Fruit fly (Drosophila melanogaster) whole organism, embryonic: ENCODE data around the gene und.

ENCODE experiments used
- BtbVII ChIP-seq: fragments of 200-800 bp; sonication (Bioruptor generic); optimal IDR thresholded peaks from 3 replicates; lab custom pipeline; 2017; ENCODE audit warnings: missing biosample characterization, mild to moderate bottlenecking, missing genetic modification characterization
- CG10209 ChIP-seq: fragments of 200-800 bp; sonication (Bioruptor generic); optimal IDR thresholded peaks from 3 replicates; lab custom pipeline; 2017; ENCODE audit warnings: missing biosample characterization, mild to moderate bottlenecking, missing genetic modification characterization, missing genetic modification reagents
- CG1024 ChIP-seq: fragments of 200-800 bp; sonication (Bioruptor generic); IDR thresholded peaks from 2 replicates; pipeline ENCODE4 v1.3.6; 2022; ENCODE audit warnings: missing biosample characterization, missing genetic modification characterization
- CG10565 ChIP-seq: fragments of 200-800 bp; sonication (Bioruptor generic); optimal IDR thresholded peaks from 3 replicates; lab custom pipeline; 2016; ENCODE audit warnings: missing biosample characterization, mild to moderate bottlenecking, missing genetic modification characterization
- CG10654 ChIP-seq: fragments of 200-800 bp; sonication (Bioruptor generic); optimal IDR thresholded peaks from 2 replicates; lab custom pipeline; 2016; ENCODE audit warnings: missing biosample characterization, missing genetic modification characterization
- CG11247 ChIP-seq: fragments of 200-800 bp; sonication (Bioruptor generic); IDR thresholded peaks from 2 replicates; pipeline ENCODE4 v1.3.6; 2022; ENCODE audit warnings: missing biosample characterization, missing genetic modification characterization
- CG11456 ChIP-seq: fragments of 200-800 bp; sonication (Bioruptor generic); IDR thresholded peaks from 3 replicates; pipeline ENCODE4 v1.3.6; 2022; ENCODE audit warnings: missing biosample characterization, missing genetic modification characterization
- CG15696 ChIP-seq: fragments of 200-800 bp; sonication (Bioruptor generic); optimal IDR thresholded peaks from 2 replicates; lab custom pipeline; 2019; ENCODE audit warnings: missing biosample characterization, mild to moderate bottlenecking, missing genetic modification characterization, moderate library complexity
- CG17328 ChIP-seq: fragments of 200-800 bp; sonication (Bioruptor generic); IDR thresholded peaks from 2 replicates; pipeline ENCODE4 v1.3.6; 2022; ENCODE audit warnings: missing biosample characterization, missing genetic modification characterization
- CG17359 ChIP-seq: fragments of 200-800 bp; sonication (Bioruptor generic); optimal IDR thresholded peaks from 3 replicates; lab custom pipeline; 2018; ENCODE audit warnings: missing biosample characterization, mild to moderate bottlenecking, missing genetic modification characterization, moderate library complexity
- CG18599 ChIP-seq: fragments of 200-800 bp; sonication (Bioruptor generic); optimal IDR thresholded peaks from 3 replicates; lab custom pipeline; 2017; ENCODE audit warnings: missing biosample characterization, missing genetic modification characterization, mild to moderate bottlenecking, moderate library complexity, missing genetic modification reagents
- CG2875 ChIP-seq: fragments of 200-800 bp; sonication (Bioruptor generic); optimal IDR thresholded peaks from 2 replicates; lab custom pipeline; 2017; ENCODE audit warnings: missing biosample characterization, mild to moderate bottlenecking, missing genetic modification characterization, missing genetic modification reagents
- CG30020 ChIP-seq: fragments of 200-800 bp; optimal IDR thresholded peaks from 2 replicates; lab custom pipeline; 2019; ENCODE audit warnings: missing biosample characterization, mild to moderate bottlenecking, missing genetic modification characterization, moderate library complexity
- CG30403 ChIP-seq: fragments of 200-800 bp; sonication (Bioruptor generic); optimal IDR thresholded peaks from 3 replicates; lab custom pipeline; 2016; ENCODE audit warnings: missing biosample characterization, missing genetic modification characterization
- CG31224 ChIP-seq: fragments of 200-800 bp; sonication (Bioruptor generic); IDR thresholded peaks from 2 replicates; pipeline ENCODE4 v1.3.6; 2022; ENCODE audit warnings: missing biosample characterization, missing genetic modification characterization
- CG31388 ChIP-seq: fragments of 200-800 bp; sonication (Bioruptor generic); optimal IDR thresholded peaks from 2 replicates; lab custom pipeline; 2016; ENCODE audit warnings: missing biosample characterization, missing genetic modification characterization
- CG32767 ChIP-seq: fragments of 200-800 bp; sonication (Bioruptor generic); IDR thresholded peaks from 2 replicates; pipeline ENCODE4 v1.3.6; 2022; ENCODE audit warnings: missing biosample characterization, missing genetic modification characterization
- CG4282 ChIP-seq: fragments of 200-800 bp; sonication (Bioruptor generic); optimal IDR thresholded peaks from 2 replicates; lab custom pipeline; 2016; ENCODE audit warnings: missing biosample characterization, missing genetic modification characterization
- CG7271 ChIP-seq: fragments of 200-800 bp; sonication (Bioruptor generic); optimal IDR thresholded peaks from 2 replicates; lab custom pipeline; 2018; ENCODE audit warnings: missing biosample characterization, mild to moderate bottlenecking, missing genetic modification characterization, moderate library complexity
- CG7928 ChIP-seq: fragments of 200-800 bp; sonication (Bioruptor generic); optimal IDR thresholded peaks from 2 replicates; lab custom pipeline; 2017; ENCODE audit warnings: missing biosample characterization, mild to moderate bottlenecking, missing genetic modification characterization
- CG9437 ChIP-seq: fragments of 200-800 bp; sonication (Bioruptor generic); optimal IDR thresholded peaks from 2 replicates; lab custom pipeline; 2018; ENCODE audit warnings: missing biosample characterization, mild to moderate bottlenecking, missing genetic modification characterization
- CG9797 ChIP-seq: fragments of 200-800 bp; sonication (Bioruptor generic); optimal IDR thresholded peaks from 3 replicates; lab custom pipeline; 2018; ENCODE audit warnings: missing biosample characterization, mild to moderate bottlenecking, missing genetic modification characterization
- Camta ChIP-seq: fragments of 200-800 bp; sonication (Bioruptor generic); optimal IDR thresholded peaks from 2 replicates; lab custom pipeline; 2016; ENCODE audit warnings: missing biosample characterization, missing genetic modification characterization
- Chrac-16 ChIP-seq: fragments of 200-800 bp; sonication (Bioruptor generic); optimal IDR thresholded peaks from 3 replicates; lab custom pipeline; 2016; ENCODE audit warnings: missing biosample characterization, missing genetic modification characterization
- Dp ChIP-seq: fragments of 200-800 bp; sonication (Bioruptor generic); optimal IDR thresholded peaks from 2 replicates; lab custom pipeline; 2018; ENCODE audit warnings: missing biosample characterization, mild to moderate bottlenecking, missing genetic modification characterization, moderate library complexity
- Elba2 ChIP-seq: fragments of 200-800 bp; sonication (Bioruptor generic); optimal IDR thresholded peaks from 3 replicates; lab custom pipeline; 2016; ENCODE audit warnings: missing biosample characterization, missing genetic modification characterization
- HmgZ ChIP-seq: fragments of 200-800 bp; sonication (Bioruptor generic); optimal IDR thresholded peaks from 2 replicates; lab custom pipeline; 2018; ENCODE audit warnings: missing biosample characterization, mild to moderate bottlenecking, missing genetic modification characterization
- Lpt ChIP-seq: fragments of >200 bp; optimal IDR thresholded peaks from 2 replicates; lab custom pipeline; 2018; ENCODE audit warnings: missing biosample characterization, missing genetic modification characterization
- MBD-R2 ChIP-seq: fragments of 200-800 bp; sonication (Bioruptor generic); IDR thresholded peaks from 2 replicates; pipeline ENCODE4 v1.3.6; 2022; ENCODE audit warnings: missing biosample characterization, missing genetic modification characterization
- Mad ChIP-seq: fragments of 200-800 bp; sonication (Bioruptor generic); optimal IDR thresholded peaks from 2 replicates; lab custom pipeline; 2016; ENCODE audit warnings: missing biosample characterization, missing genetic modification characterization
- Oaz ChIP-seq: fragments of 200-800 bp; sonication (Bioruptor generic); IDR thresholded peaks from 2 replicates; pipeline ENCODE4 v1.3.6; 2022; ENCODE audit warnings: missing biosample characterization, missing genetic modification characterization
- Trl ChIP-seq, 3 experiments: fragments of >200 bp in 2 of 3; fragments of 200-800 bp in 1 of 3; sonication (Bioruptor generic) in 1 of 3; optimal IDR thresholded peaks; 2 replicates in 1 of 3; 3 replicates in 2 of 3; lab custom pipeline; 2016 to 2017; ENCODE audit warnings: missing biosample characterization in 1 of 3, missing genetic modification characterization in 1 of 3
- bab2 ChIP-seq: fragments of 200-800 bp; sonication (Bioruptor generic); optimal IDR thresholded peaks from 2 replicates; lab custom pipeline; 2016; ENCODE audit warnings: missing biosample characterization, missing genetic modification characterization
- btn ChIP-seq: fragments of 200-800 bp; sonication (Bioruptor generic); optimal IDR thresholded peaks from 2 replicates; lab custom pipeline; 2016; ENCODE audit warnings: missing biosample characterization, missing genetic modification characterization
- cg ChIP-seq: fragments of 200-800 bp; sonication (Bioruptor generic); optimal IDR thresholded peaks from 3 replicates; lab custom pipeline; 2019; ENCODE audit warnings: missing biosample characterization, mild to moderate bottlenecking, missing genetic modification characterization, moderate library complexity
- ci ChIP-seq: fragments of 200-800 bp; sonication (Bioruptor generic); IDR thresholded peaks from 3 replicates; pipeline ENCODE4 v1.3.6; 2022; ENCODE audit warnings: missing biosample characterization, missing genetic modification characterization
- ems ChIP-seq: fragments of 200-800 bp; sonication (Bioruptor generic); optimal IDR thresholded peaks from 3 replicates; lab custom pipeline; 2016; ENCODE audit warnings: missing biosample characterization, missing genetic modification characterization
- esg ChIP-seq: fragments of 200-800 bp; sonication (Bioruptor generic); conservative IDR thresholded peaks from 2 replicates; pipeline ENCODE4 v1.3.6; 2022; ENCODE audit warnings: missing biosample characterization, missing genetic modification characterization
- eve ChIP-seq, 2 experiments: fragments of >200 bp; optimal IDR thresholded peaks; 2 replicates each; lab custom pipeline; 2017; ENCODE audit warnings: missing biosample characterization in 2 of 2, missing genetic modification characterization in 2 of 2
- exex ChIP-seq: fragments of 200-800 bp; sonication (Bioruptor generic); optimal IDR thresholded peaks from 4 replicates; lab custom pipeline; 2018; ENCODE audit warnings: missing biosample characterization, mild to moderate bottlenecking, missing genetic modification characterization, moderate library complexity
- hth ChIP-seq: fragments of >200 bp; optimal IDR thresholded peaks from 2 replicates; lab custom pipeline; 2017; ENCODE audit warnings: inconsistent platforms
- ken ChIP-seq: fragments of 200-800 bp; sonication (Bioruptor generic); IDR thresholded peaks from 3 replicates; pipeline ENCODE4 v1.3.6; 2022; ENCODE audit warnings: missing biosample characterization, missing genetic modification characterization
- lola ChIP-seq, 3 experiments: fragments of >200 bp in 2 of 3; fragments of 200-800 bp in 1 of 3; sonication (Bioruptor generic) in 1 of 3; optimal IDR thresholded peaks; 2 replicates each; lab custom pipeline; 2017 to 2019; ENCODE audit warnings: missing biosample characterization in 3 of 3, missing genetic modification characterization in 3 of 3, mild to moderate bottlenecking in 1 of 3, moderate library complexity in 1 of 3
- mirr ChIP-seq: fragments of 200-800 bp; sonication (Bioruptor generic); optimal IDR thresholded peaks from 3 replicates; lab custom pipeline; 2018; ENCODE audit warnings: missing biosample characterization, mild to moderate bottlenecking, missing genetic modification characterization
- otp ChIP-seq: fragments of 200-800 bp; sonication (Bioruptor generic); IDR thresholded peaks from 3 replicates; pipeline ENCODE4, ENCODE4 v1.3.6; 2022; ENCODE audit warnings: missing biosample characterization, missing genetic modification characterization
- pb ChIP-seq: fragments of 200-800 bp; sonication (Bioruptor generic); optimal IDR thresholded peaks from 3 replicates; lab custom pipeline; 2016; ENCODE audit warnings: missing biosample characterization, missing genetic modification characterization
- pho ChIP-seq: fragments of 200-800 bp; sonication (Bioruptor generic); optimal IDR thresholded peaks from 2 replicates; lab custom pipeline; 2016; ENCODE audit warnings: missing biosample characterization, missing genetic modification characterization
- pros ChIP-seq: fragments of 200-800 bp; sonication (Bioruptor generic); optimal IDR thresholded peaks from 3 replicates; lab custom pipeline; 2019; ENCODE audit warnings: missing biosample characterization, mild to moderate bottlenecking, missing genetic modification characterization, moderate library complexity
- run ChIP-seq: fragments of 200-800 bp; sonication (Bioruptor generic); optimal IDR thresholded peaks from 3 replicates; lab custom pipeline; 2018; ENCODE audit warnings: missing biosample characterization, mild to moderate bottlenecking, missing genetic modification characterization
- stwl ChIP-seq: fragments of 200-800 bp; sonication (Bioruptor generic); optimal IDR thresholded peaks from 3 replicates; lab custom pipeline; 2018; ENCODE audit warnings: missing biosample characterization, mild to moderate bottlenecking, missing genetic modification characterization, moderate library complexity
- tap ChIP-seq: fragments of 200-800 bp; optimal IDR thresholded peaks from 3 replicates; lab custom pipeline; 2019; ENCODE audit warnings: missing biosample characterization, mild to moderate bottlenecking, missing genetic modification characterization, moderate library complexity

und gene

DNA sequence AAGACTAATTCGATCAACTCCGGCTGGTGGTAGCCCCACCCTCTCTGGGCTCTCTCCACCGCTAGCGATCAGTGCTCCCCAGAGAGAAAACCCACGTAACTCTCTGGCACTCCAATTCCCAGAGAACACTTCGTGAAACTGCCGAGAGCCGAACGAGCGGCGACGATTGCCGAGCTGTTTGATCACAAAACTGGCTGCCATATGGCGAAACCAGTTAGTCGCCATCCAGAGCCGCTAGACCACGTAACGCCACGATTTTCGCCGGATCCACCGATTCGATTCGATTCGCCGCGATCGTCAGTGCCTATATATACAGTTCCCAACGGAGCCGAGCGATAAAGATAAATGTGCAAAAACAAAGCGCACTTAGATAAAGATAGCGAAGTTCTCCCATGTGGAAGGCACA is 19.0 kb downstream of the und start, which contains the start of gene IP3K1 (continued):
- TF ChIP-seq stwl (tag; lab: Kevin White, UChicago), result peak; percentile 1
- no peak for TF ChIP-seq CG4282 (GFP tag; lab: Kevin White, UChicago)
- TF ChIP-seq CG7271 (tag; lab: Kevin White, UChicago), result no peak
- TF ChIP-seq lola (GFP tag; optimal IDR thresholded peaks at IDR 0.05; lab: Kevin White, UChicago), result no peak
- no peak for TF ChIP-seq ken (GFP tag; lab: Robert Waterston, UW)
- no peak for TF ChIP-seq hth (lab: Kevin White, UChicago)
- no peak for TF ChIP-seq CG31224 (GFP tag; lab: Robert Waterston, UW)
- TF ChIP-seq Chrac-16 (GFP tag; lab: Kevin White, UChicago), result no peak
- peak; percentile 73; the same call in 2 of the 3 replicates for TF ChIP-seq ci (GFP tag; lab: Robert Waterston, UW)
- no peak for TF ChIP-seq CG31388 (GFP tag; lab: Kevin White, UChicago)
- peak; percentile 57; the same call in 1 of the 3 replicates for TF ChIP-seq otp (GFP tag; lab: Robert Waterston, UW)
- TF ChIP-seq CG9797, result no peak
- peak; percentile 45 for TF ChIP-seq CG18599 (GFP tag; lab: Kevin White, UChicago)
- no peak for TF ChIP-seq CG7928
- peak; percentile 48; the same call in 1 of the 2 replicates for TF ChIP-seq CG11247
- TF ChIP-seq CG9437 (GFP tag; lab: Kevin White, UChicago), result no peak
- TF ChIP-seq Trl (optimal IDR thresholded peaks at IDR 0.05; lab: Kevin White, UChicago), result peak; percentile 91 to 96
- peak; percentile 29 for TF ChIP-seq Trl (GFP tag; optimal IDR thresholded peaks at IDR 0.05; lab: Kevin White, UChicago)
- TF ChIP-seq CG11456, result peak; percentile 45; the same call in 1 of the 3 replicates
- peak; percentile 24 for TF ChIP-seq btn (GFP tag; lab: Kevin White, UChicago)
- no peak for TF ChIP-seq bab2 (GFP tag; lab: Kevin White, UChicago)
- no peak for TF ChIP-seq CG15696 (tag; lab: Kevin White, UChicago)
- peak; percentile 67 for TF ChIP-seq mirr (GFP tag; lab: Kevin White, UChicago)
- TF ChIP-seq esg (GFP tag; lab: Robert Waterston, UW), result no peak
- TF ChIP-seq Dp, result no peak
- TF ChIP-seq CG32767 (GFP tag; lab: Robert Waterston, UW), result no peak
- no peak for TF ChIP-seq CG10209 (GFP tag; lab: Kevin White, UChicago)
- no peak for TF ChIP-seq Camta (GFP tag; lab: Kevin White, UChicago)
- peak; percentile 3; the same call in 1 of the 2 replicates for TF ChIP-seq CG1024 (GFP tag; lab: Robert Waterston, UW)
- TF ChIP-seq run (tag; lab: Kevin White, UChicago), result peak; percentile 19
- TF ChIP-seq pb (GFP tag; lab: Kevin White, UChicago), result peak; percentile 50
- TF ChIP-seq Oaz, result no peak
- no peak for TF ChIP-seq tap (tag; lab: Kevin White, UChicago)
- TF ChIP-seq CG2875, result peak; percentile 16
- no peak for TF ChIP-seq CG10654 (GFP tag; lab: Kevin White, UChicago)
- no peak; the same call in 1 of the 2 replicates for TF ChIP-seq MBD-R2
- TF ChIP-seq ems (GFP tag; lab: Kevin White, UChicago), result no peak
- 0 out of 2 replicates have a peak, but pooled peaks have one; percentile 47 for TF ChIP-seq CG17328 (GFP tag; lab: Robert Waterston, UW)
- no peak for TF ChIP-seq eve (GFP tag; optimal IDR thresholded peaks at IDR 0.05; lab: Kevin White, UChicago)
- TF ChIP-seq Mad, result no peak
- peak; percentile 73 for TF ChIP-seq HmgZ (tag; lab: Kevin White, UChicago)
- peak; percentile 47 for TF ChIP-seq exex (tag; lab: Kevin White, UChicago)
- TF ChIP-seq CG10565 (GFP tag; lab: Kevin White, UChicago), result no peak
- TF ChIP-seq cg, result no peak
- TF ChIP-seq CG30403, result no peak
- TF ChIP-seq Elba2, result no peak
- no peak for TF ChIP-seq pros (GFP tag; lab: Kevin White, UChicago)
- TF ChIP-seq pho (GFP tag; lab: Kevin White, UChicago), result no peak
- peak; percentile 62 for TF ChIP-seq BtbVII
- TF ChIP-seq CG17359, result peak; percentile 26
- TF ChIP-seq CG30020 (tag; lab: Kevin White, UChicago), result no peak
- no peak for TF ChIP-seq Lpt (GFP tag; lab: Kevin White, UChicago)
